Worm (Caenorhabditis elegans): Measurements from ENCODE around the gene M05D6.9.

- TF ChIP-seq ceh-28 (tag; optimal IDR thresholded peaks at IDR 0.05) = no peak
- no peak for TF ChIP-seq nhr-77 (tag; optimal IDR thresholded peaks at IDR 0.05)
- no peak for TF ChIP-seq lin-39 (tag; optimal IDR thresholded peaks at IDR 0.05)
- TF ChIP-seq nhr-28 (tag; optimal IDR thresholded peaks at IDR 0.05) = no peak
- TF ChIP-seq tbx-2 (tag; optimal IDR thresholded peaks at IDR 0.05) = no peak
These were observed 14.9 kb downstream of the M05D6.9 start, which contains the start of gene T13H5.1 for ce11 chrII:8508956-8509355.

All from whole organism, L3 larva.